Worm (Caenorhabditis elegans) whole organism, L3 larva: ENCODE measurements around the gene Y54G2A.72.

ENCODE experiments used
- R02D3.7 ChIP-seq: fragments of 150-350 bp; optimal IDR thresholded peaks from 2 replicates; lab custom pipeline; 2014; ENCODE audit warnings: missing biosample characterization, missing genetic modification characterization
- ZK546.5 ChIP-seq: sonication (generic microtip); optimal IDR thresholded peaks from 2 replicates; lab custom pipeline; 2017; ENCODE audit warnings: missing biosample characterization, missing genetic modification characterization
- aly-2 ChIP-seq: fragments of 150-350 bp; optimal IDR thresholded peaks from 2 replicates; lab custom pipeline; 2014; ENCODE audit warnings: missing biosample characterization, missing genetic modification characterization
- ama-1 ChIP-seq: fragments of 150-350 bp; optimal IDR thresholded peaks from 2 replicates; lab custom pipeline; 2018
- ceh-16 ChIP-seq: sonication (generic microtip); optimal IDR thresholded peaks from 2 replicates; lab custom pipeline; 2017; ENCODE audit warnings: missing biosample characterization, missing genetic modification characterization
- ceh-28 ChIP-seq: fragments of 150-350 bp; optimal IDR thresholded peaks from 2 replicates; lab custom pipeline; 2014; ENCODE audit warnings: missing biosample characterization, missing genetic modification reagents, missing genetic modification characterization
- ceh-9 ChIP-seq: sonication (generic microtip); optimal IDR thresholded peaks from 2 replicates; lab custom pipeline; 2018; ENCODE audit warnings: missing biosample characterization, missing genetic modification characterization
- daf-12 ChIP-seq: fragments of 150-350 bp; optimal IDR thresholded peaks from 2 replicates; lab custom pipeline; 2014; ENCODE audit warnings: missing biosample characterization, missing genetic modification reagents, missing genetic modification characterization
- egl-27 ChIP-seq: sonication (generic microtip); optimal IDR thresholded peaks from 4 replicates; lab custom pipeline; 2017; ENCODE audit warnings: missing biosample characterization, missing genetic modification reagents, missing genetic modification characterization
- elt-1 ChIP-seq: fragments of 150-350 bp; optimal IDR thresholded peaks from 2 replicates; lab custom pipeline; 2014; ENCODE audit warnings: missing biosample characterization, missing genetic modification characterization
- elt-2 ChIP-seq: sonication (generic microtip); optimal IDR thresholded peaks from 2 replicates; lab custom pipeline; 2016; ENCODE audit warnings: missing genetic modification reagents, mild to moderate bottlenecking, missing genetic modification characterization, missing compliant biosample characterization
- elt-3 ChIP-seq, 3 experiments: fragments of 150-350 bp in 1 of 3; sonication (generic microtip) in 2 of 3; optimal IDR thresholded peaks; 2 replicates in 2 of 3; 4 replicates in 1 of 3; lab custom pipeline; 2014 to 2017; ENCODE audit warnings: missing biosample characterization in 3 of 3, missing genetic modification characterization in 3 of 3
- fkh-2 ChIP-seq: fragments of 150-350 bp; optimal IDR thresholded peaks from 2 replicates; lab custom pipeline; 2014; ENCODE audit warnings: missing biosample characterization, missing genetic modification reagents, missing genetic modification characterization
- fos-1 ChIP-seq: fragments of 150-350 bp; optimal IDR thresholded peaks from 2 replicates; lab custom pipeline; 2014; ENCODE audit warnings: missing biosample characterization, missing genetic modification characterization
- hmg-11 ChIP-seq: sonication (generic microtip); optimal IDR thresholded peaks from 2 replicates; lab custom pipeline; 2016; ENCODE audit warnings: missing genetic modification characterization, missing compliant biosample characterization
- lin-15B ChIP-seq: fragments of 150-350 bp; optimal IDR thresholded peaks from 2 replicates; lab custom pipeline; 2014; ENCODE audit warnings: missing biosample characterization, missing genetic modification characterization
- lin-39 ChIP-seq: fragments of 150-350 bp; optimal IDR thresholded peaks from 2 replicates; lab custom pipeline; 2018; ENCODE audit warnings: missing biosample characterization, missing genetic modification reagents, missing genetic modification characterization
- lsy-12 ChIP-seq: sonication (generic microtip); optimal IDR thresholded peaks from 2 replicates; lab custom pipeline; 2016; ENCODE audit warnings: mild to moderate bottlenecking, missing genetic modification characterization, missing compliant biosample characterization
- mdl-1 ChIP-seq: fragments of 150-350 bp; optimal IDR thresholded peaks from 2 replicates; lab custom pipeline; 2014; ENCODE audit warnings: missing biosample characterization, missing genetic modification characterization
- mml-1 ChIP-seq: fragments of 150-350 bp; sonication (generic microtip); optimal IDR thresholded peaks from 3 replicates; lab custom pipeline; 2014; ENCODE audit warnings: missing biosample characterization, missing genetic modification characterization
- nfya-1 ChIP-seq: sonication (generic microtip); optimal IDR thresholded peaks from 2 replicates; lab custom pipeline; 2017; ENCODE audit warnings: missing genetic modification characterization, mild to moderate bottlenecking, missing compliant biosample characterization, antibody characterized with exemption, moderate library complexity; ENCODE audit not compliant: insufficient read depth
- nhr-11 ChIP-seq: fragments of 150-350 bp; optimal IDR thresholded peaks from 2 replicates; lab custom pipeline; 2014; ENCODE audit warnings: missing biosample characterization, missing genetic modification characterization
- nhr-12 ChIP-seq: fragments of 150-350 bp; optimal IDR thresholded peaks from 2 replicates; lab custom pipeline; 2014; ENCODE audit warnings: missing biosample characterization, missing genetic modification characterization
- nhr-23 ChIP-seq: fragments of 150-350 bp; optimal IDR thresholded peaks from 2 replicates; lab custom pipeline; 2014; ENCODE audit warnings: missing biosample characterization, missing genetic modification reagents, missing genetic modification characterization
- nhr-25 ChIP-seq: sonication (generic microtip); optimal IDR thresholded peaks from 2 replicates; lab custom pipeline; 2017; ENCODE audit warnings: missing biosample characterization, missing genetic modification characterization
- nhr-28 ChIP-seq: fragments of 150-350 bp; optimal IDR thresholded peaks from 2 replicates; lab custom pipeline; 2014; ENCODE audit warnings: missing biosample characterization, missing genetic modification characterization
- nhr-76 ChIP-seq: fragments of 150-350 bp; sonication (generic microtip); optimal IDR thresholded peaks from 5 replicates; lab custom pipeline; 2014; ENCODE audit warnings: missing biosample characterization, missing genetic modification characterization
- nhr-77 ChIP-seq: fragments of 150-350 bp; optimal IDR thresholded peaks from 2 replicates; lab custom pipeline; 2014; ENCODE audit warnings: missing biosample characterization, missing genetic modification characterization
- pha-4 ChIP-seq: fragments of 150-350 bp; optimal IDR thresholded peaks from 2 replicates; lab custom pipeline; 2014; ENCODE audit warnings: missing biosample characterization, missing genetic modification reagents, missing genetic modification characterization
- pqm-1 ChIP-seq: fragments of 150-350 bp; optimal IDR thresholded peaks from 2 replicates; lab custom pipeline; 2017; ENCODE audit warnings: missing biosample characterization, missing genetic modification characterization, inconsistent platforms
- sea-2 ChIP-seq: fragments of 150-350 bp; sonication (generic microtip); optimal IDR thresholded peaks from 4 replicates; lab custom pipeline; 2014; ENCODE audit warnings: missing biosample characterization, missing genetic modification reagents, missing genetic modification characterization
- snpc-4 ChIP-seq: fragments of 150-350 bp; optimal IDR thresholded peaks from 2 replicates; lab custom pipeline; 2014; ENCODE audit warnings: missing biosample characterization, missing genetic modification characterization
- unc-39 ChIP-seq: sonication (generic microtip); optimal IDR thresholded peaks from 4 replicates; lab custom pipeline; 2017; ENCODE audit warnings: missing biosample characterization, missing genetic modification characterization
- zag-1 ChIP-seq: fragments of 150-350 bp; optimal IDR thresholded peaks from 2 replicates; lab custom pipeline; 2014; ENCODE audit warnings: missing biosample characterization, missing genetic modification characterization
- ztf-11 ChIP-seq: fragments of 150-350 bp; optimal IDR thresholded peaks from 2 replicates; lab custom pipeline; 2014; ENCODE audit warnings: missing biosample characterization, missing genetic modification characterization
- ztf-4 ChIP-seq: fragments of 150-350 bp; optimal IDR thresholded peaks from 2 replicates; lab custom pipeline; 2014; ENCODE audit warnings: missing biosample characterization, missing genetic modification characterization

Y54G2A.72 gene

ce11 chrIV:2761477-2761876 is 16.5 kb upstream of the Y54G2A.72 start:
- TF ChIP-seq lin-39 (tag; lab: Kevin White, UChicago) = no peak
- no peak for TF ChIP-seq ztf-4 (tag; lab: Kevin White, UChicago)
- no peak for TF ChIP-seq nhr-23 (tag; lab: Kevin White, UChicago)
- TF ChIP-seq zag-1 (tag; lab: Kevin White, UChicago) = no peak
- no peak for TF ChIP-seq hmg-11 (tag; lab: Kevin White, UChicago)
- TF ChIP-seq lsy-12 (tag; lab: Kevin White, UChicago) = no peak
- no peak for TF ChIP-seq ceh-16 (tag; lab: Kevin White, UChicago)

ce11 chrIV:2762380-2762779 is 15.6 kb upstream of the Y54G2A.72 start, which contains the start of gene Y54G2A.77:
TSS of gene Y54G2A.77 (plus strand) at chrIV:2762680.
- no peak for TF ChIP-seq pha-4 (tag; lab: Kevin White, UChicago)
- no peak for TF ChIP-seq nhr-25 (tag; lab: Kevin White, UChicago)
- no peak for TF ChIP-seq aly-2
- no peak for TF ChIP-seq nhr-11 (tag; lab: Kevin White, UChicago)
- no peak for TF ChIP-seq lin-15B (tag; lab: Kevin White, UChicago)
- no peak for TF ChIP-seq mml-1 (tag; lab: Kevin White, UChicago)
- no peak for TF ChIP-seq nfya-1 (tag; lab: Kevin White, UChicago)
- TF ChIP-seq elt-2 = no peak
- TF ChIP-seq unc-39 (tag; lab: Kevin White, UChicago) = no peak
- TF ChIP-seq R02D3.7 (tag; lab: Kevin White, UChicago) = no peak
- no peak for TF ChIP-seq egl-27
- TF ChIP-seq mdl-1 (tag; lab: Kevin White, UChicago) = no peak
- no peak for TF ChIP-seq ama-1 (lab: Kevin White, UChicago)

ce11 chrIV:2764160-2764559 is 13.8 kb upstream of the Y54G2A.72 start:
- TF ChIP-seq elt-3 (tag; optimal IDR thresholded peaks at IDR 0.05; lab: Kevin White, UChicago) (no peak), nhr-28 (tag; lab: Kevin White, UChicago) (no peak), elt-2 (no peak), nhr-77 (tag; lab: Kevin White, UChicago) (no peak), mml-1 (tag; lab: Kevin White, UChicago) (no peak), fos-1 (tag; lab: Kevin White, UChicago) (no peak), nhr-76 (tag; lab: Kevin White, UChicago) (no peak), pqm-1 (tag; lab: Kevin White, UChicago) (no peak), R02D3.7 (tag; lab: Kevin White, UChicago) (no peak), daf-12 (no peak), lin-39 (tag; lab: Kevin White, UChicago) (no peak), ZK546.5 (tag; lab: Kevin White, UChicago) (no peak), nfya-1 (tag; lab: Kevin White, UChicago) (no peak), nhr-12 (tag; lab: Kevin White, UChicago) (no peak)
- TF ChIP-seq, all 47 proteins: peak for 0

- no peak for TF ChIP-seq lin-15B (tag; lab: Kevin White, UChicago)
- TF ChIP-seq sea-2 = no peak
- no peak for TF ChIP-seq mdl-1 (tag; lab: Kevin White, UChicago)
- TF ChIP-seq elt-1 (tag; lab: Kevin White, UChicago) = no peak
- no peak for TF ChIP-seq fkh-2 (tag; lab: Kevin White, UChicago)
- no peak for TF ChIP-seq ztf-11 (tag; lab: Kevin White, UChicago)
- TF ChIP-seq daf-12 = no peak
- TF ChIP-seq egl-27 = no peak
- no peak for TF ChIP-seq ceh-28 (tag; lab: Kevin White, UChicago)
- no peak for TF ChIP-seq aly-2
- no peak for TF ChIP-seq snpc-4
These were observed 12.8 kb upstream of the Y54G2A.72 start for ce11 chrIV:2765048-2765708.

ce11 chrIV:2770067-2770466 is 7.9 kb upstream of the Y54G2A.72 start:
- no peak for TF ChIP-seq daf-12
- no peak for TF ChIP-seq ceh-9 (tag; lab: Kevin White, UChicago)
- no peak for TF ChIP-seq egl-27
- TF ChIP-seq nfya-1 (tag; lab: Kevin White, UChicago) = no peak
- TF ChIP-seq, all 47 proteins: peak for 0
